Fruit fly (Drosophila melanogaster) whole organism, pupa: ENCODE measurements around the gene CG14212.

Experiments
- CG10348 ChIP-seq: fragments of 200-800 bp; sonication (Bioruptor generic); IDR thresholded peaks from 2 replicates; pipeline ENCODE4 v1.3.6; 2022; ENCODE audit warnings: missing biosample characterization, missing genetic modification characterization
- CG12605 ChIP-seq: fragments of 200-800 bp; sonication (Bioruptor generic); IDR thresholded peaks from 2 replicates; pipeline ENCODE4 v1.3.6; 2022; ENCODE audit warnings: missing biosample characterization, missing genetic modification characterization
- CG13204 ChIP-seq: fragments of 200-800 bp; sonication (Bioruptor generic); optimal IDR thresholded peaks from 2 replicates; lab custom pipeline; 2018; ENCODE audit warnings: missing biosample characterization, mild to moderate bottlenecking, missing genetic modification characterization, moderate library complexity
- CG14655 ChIP-seq: fragments of 200-800 bp; sonication (Bioruptor generic); optimal IDR thresholded peaks from 3 replicates; lab custom pipeline; 2017; ENCODE audit warnings: mild to moderate bottlenecking, missing biosample characterization, missing genetic modification reagents, missing genetic modification characterization
- CG15710 ChIP-seq: fragments of 200-800 bp; sonication (Bioruptor generic); optimal IDR thresholded peaks from 2 replicates; lab custom pipeline; 2018; ENCODE audit warnings: missing biosample characterization, mild to moderate bottlenecking, missing genetic modification characterization, moderate library complexity
- CG17806 ChIP-seq: fragments of 200-800 bp; sonication (Bioruptor generic); optimal IDR thresholded peaks from 2 replicates; lab custom pipeline; 2018; ENCODE audit warnings: missing biosample characterization, mild to moderate bottlenecking, missing genetic modification characterization, moderate library complexity
- CG32121 ChIP-seq: fragments of 200-800 bp; sonication (Bioruptor generic); IDR thresholded peaks from 2 replicates; pipeline ENCODE4 v1.3.6; 2022; ENCODE audit warnings: missing biosample characterization, missing genetic modification characterization
- CG34367 ChIP-seq: fragments of 200-800 bp; sonication (Bioruptor generic); optimal IDR thresholded peaks from 2 replicates; lab custom pipeline; 2018; ENCODE audit warnings: missing biosample characterization, mild to moderate bottlenecking, missing genetic modification characterization
- CG4496 ChIP-seq: fragments of 200-800 bp; sonication (Bioruptor generic); IDR thresholded peaks from 3 replicates; pipeline ENCODE4 v1.3.6; 2022; ENCODE audit warnings: missing biosample characterization, missing genetic modification characterization
- CG8159 ChIP-seq: fragments of 200-800 bp; sonication (Bioruptor generic); optimal IDR thresholded peaks from 3 replicates; lab custom pipeline; 2018; ENCODE audit warnings: missing biosample characterization, mild to moderate bottlenecking, missing genetic modification characterization, moderate library complexity
- CG8301 ChIP-seq: fragments of 200-800 bp; sonication (Bioruptor generic); optimal IDR thresholded peaks from 2 replicates; lab custom pipeline; 2018; ENCODE audit warnings: missing biosample characterization, mild to moderate bottlenecking, missing genetic modification characterization
- CG9948 ChIP-seq: fragments of 200-800 bp; sonication (Bioruptor generic); optimal IDR thresholded peaks from 2 replicates; lab custom pipeline; 2018; ENCODE audit warnings: missing biosample characterization, mild to moderate bottlenecking, missing genetic modification characterization, moderate library complexity
- D1 ChIP-seq: fragments of 200-800 bp; sonication (Bioruptor generic); optimal IDR thresholded peaks from 2 replicates; lab custom pipeline; 2018; ENCODE audit warnings: missing biosample characterization, mild to moderate bottlenecking, missing genetic modification characterization, moderate library complexity
- EcR ChIP-seq: fragments of 200-800 bp; sonication (Bioruptor generic); optimal IDR thresholded peaks from 3 replicates; lab custom pipeline; 2019; ENCODE audit warnings: missing biosample characterization, missing genetic modification characterization, mild to moderate bottlenecking, moderate library complexity, missing genetic modification reagents
- Ets98B ChIP-seq: fragments of 200-800 bp; sonication (Bioruptor generic); IDR thresholded peaks from 2 replicates; pipeline ENCODE4 v1.3.6; 2022; ENCODE audit warnings: missing biosample characterization, missing genetic modification characterization
- Pif1A ChIP-seq: fragments of 200-800 bp; sonication (Bioruptor generic); optimal IDR thresholded peaks from 3 replicates; lab custom pipeline; 2016; ENCODE audit warnings: missing biosample characterization, missing genetic modification characterization
- Pif1B ChIP-seq: fragments of 200-800 bp; sonication (Bioruptor generic); optimal IDR thresholded peaks from 3 replicates; lab custom pipeline; 2016; ENCODE audit warnings: missing biosample characterization, missing genetic modification characterization
- Snoo ChIP-seq: fragments of 200-800 bp; sonication (Bioruptor generic); optimal IDR thresholded peaks from 3 replicates; lab custom pipeline; 2017; ENCODE audit warnings: missing biosample characterization, mild to moderate bottlenecking, missing genetic modification characterization, inconsistent platforms
- fd96Ca ChIP-seq: fragments of 200-800 bp; sonication (Bioruptor generic); IDR thresholded peaks from 3 replicates; pipeline ENCODE4 v1.3.6; 2022; ENCODE audit warnings: missing biosample characterization, missing genetic modification characterization
- gl ChIP-seq: fragments of 200-800 bp; sonication (Bioruptor generic); optimal IDR thresholded peaks from 2 replicates; lab custom pipeline; 2018; ENCODE audit warnings: missing biosample characterization, mild to moderate bottlenecking, missing genetic modification characterization
- rn ChIP-seq: fragments of 200-800 bp; sonication (Bioruptor generic); IDR thresholded peaks from 2 replicates; pipeline ENCODE4 v1.3.6; 2022; ENCODE audit warnings: missing biosample characterization, missing genetic modification characterization

The CG14212 gene

dm6 chrX:19606971-19607370 lies 18.5 kb upstream of the CG14212 start:
- TF ChIP-seq CG34367 = no peak
- no peak for TF ChIP-seq fd96Ca (GFP tag; lab: Robert Waterston, UW)
- no peak for TF ChIP-seq D1 (tag; lab: Kevin White, UChicago)
- TF ChIP-seq Ets98B (GFP tag; lab: Robert Waterston, UW) = no peak
- no peak for TF ChIP-seq EcR (GFP tag; lab: Kevin White, UChicago)
- no peak for TF ChIP-seq CG4496 (GFP tag; lab: Robert Waterston, UW)
- TF ChIP-seq CG32121 = no peak
- TF ChIP-seq CG17806 (tag; lab: Kevin White, UChicago) = no peak
- TF ChIP-seq Pif1A (GFP tag; lab: Kevin White, UChicago) = no peak
- TF ChIP-seq CG8301 (tag; lab: Kevin White, UChicago) = no peak
- no peak for TF ChIP-seq gl
- TF ChIP-seq CG14655 (GFP tag; lab: Kevin White, UChicago) = no peak
- no peak for TF ChIP-seq CG8159 (tag; lab: Kevin White, UChicago)
- no peak for TF ChIP-seq CG13204 (GFP tag; lab: Kevin White, UChicago)
- TF ChIP-seq, all 21 proteins: peak for 0

- TF ChIP-seq Pif1B (GFP tag; lab: Kevin White, UChicago) = no peak
- peak; percentile 51 for TF ChIP-seq EcR (GFP tag; lab: Kevin White, UChicago)
- TF ChIP-seq Pif1A (GFP tag; lab: Kevin White, UChicago) = no peak
Observed at dm6 chrX:19608042-19608609, 17.4 kb upstream of the CG14212 start.

dm6 chrX:19611226-19611625 lies 14.3 kb upstream of the CG14212 start, which contains the start of the genes Shawn and Tyler:
Gene Shawn, plus strand, starts transcription at chrX:19611526.
Gene Tyler, plus strand, starts transcription at chrX:19611526.
- TF ChIP-seq CG8159 (tag; lab: Kevin White, UChicago) = no peak
- no peak for TF ChIP-seq CG14655 (GFP tag; lab: Kevin White, UChicago)

- TF ChIP-seq fd96Ca (GFP tag; lab: Robert Waterston, UW) (no peak), CG4496 (GFP tag; lab: Robert Waterston, UW) (peak; percentile 83), CG10348 (GFP tag; lab: Robert Waterston, UW) (no peak), gl (peak; percentile 34), CG12605 (GFP tag; lab: Robert Waterston, UW) (peak; percentile 57), Snoo (peak; percentile 60), CG34367 (peak; percentile 45), Ets98B (GFP tag; lab: Robert Waterston, UW) (peak; percentile 10; the same call in 1 of the 2 replicates)
Observed at dm6 chrX:19613473-19613872, 12.0 kb upstream of the CG14212 start.

dm6 chrX:19615990-19616663 lies 9.4 kb upstream of the CG14212 start, which contains the start of gene CG14210:
Gene CG14210, plus strand, starts transcription at chrX:19616196.
- TF ChIP-seq Pif1A (GFP tag; lab: Kevin White, UChicago) (no peak), Pif1B (GFP tag; lab: Kevin White, UChicago) (no peak), Snoo (no peak), gl (no peak), D1 (tag; lab: Kevin White, UChicago) (no peak), CG17806 (tag; lab: Kevin White, UChicago) (no peak), CG9948 (tag; lab: Kevin White, UChicago) (no peak), fd96Ca (GFP tag; lab: Robert Waterston, UW) (no peak)

- TF ChIP-seq CG34367 (no peak), EcR (GFP tag; lab: Kevin White, UChicago) (no peak), CG13204 (GFP tag; lab: Kevin White, UChicago) (no peak), CG12605 (GFP tag; lab: Robert Waterston, UW) (no peak), gl (no peak), CG17806 (tag; lab: Kevin White, UChicago) (no peak), CG15710 (no peak), D1 (tag; lab: Kevin White, UChicago) (no peak), CG10348 (GFP tag; lab: Robert Waterston, UW) (no peak), CG9948 (tag; lab: Kevin White, UChicago) (no peak), fd96Ca (GFP tag; lab: Robert Waterston, UW) (no peak)
- TF ChIP-seq, all 21 proteins: peak for 0
Observed at dm6 chrX:19618183-19618740, 7.2 kb upstream of the CG14212 start, which contains the start of the genes Pstk and Tim9b. Gene Pstk, minus strand, starts transcription at chrX:19618537. Gene Tim9b, minus strand, starts transcription at chrX:19618537.

- TF ChIP-seq CG13204 (GFP tag; lab: Kevin White, UChicago) = no peak
- TF ChIP-seq EcR (GFP tag; lab: Kevin White, UChicago) = no peak
- TF ChIP-seq CG9948 (tag; lab: Kevin White, UChicago) = no peak
- TF ChIP-seq Ets98B (GFP tag; lab: Robert Waterston, UW) = no peak
- no peak for TF ChIP-seq Pif1B (GFP tag; lab: Kevin White, UChicago)
- no peak for TF ChIP-seq Pif1A (GFP tag; lab: Kevin White, UChicago)
- no peak for TF ChIP-seq CG14655 (GFP tag; lab: Kevin White, UChicago)
- no peak for TF ChIP-seq D1 (tag; lab: Kevin White, UChicago)
- TF ChIP-seq gl = no peak
- no peak for TF ChIP-seq CG34367
- no peak for TF ChIP-seq CG15710
- no peak for TF ChIP-seq CG4496 (GFP tag; lab: Robert Waterston, UW)
- no peak for TF ChIP-seq fd96Ca (GFP tag; lab: Robert Waterston, UW)
- no peak for TF ChIP-seq CG10348 (GFP tag; lab: Robert Waterston, UW)
- no peak for TF ChIP-seq rn (GFP tag; lab: Robert Waterston, UW)
- no peak for TF ChIP-seq CG17806 (tag; lab: Kevin White, UChicago)
- TF ChIP-seq CG8159 (tag; lab: Kevin White, UChicago) = no peak
- TF ChIP-seq CG8301 (tag; lab: Kevin White, UChicago) = no peak
Observed at dm6 chrX:19621145-19621544, 4.4 kb upstream of the CG14212 start, which contains the start of gene CG14221. Gene CG14221, minus strand, starts transcription at chrX:19621245.
